Worm (Caenorhabditis elegans): Measurements from ENCODE around the gene K05F1.1.

Gene K05F1.1

DNA sequence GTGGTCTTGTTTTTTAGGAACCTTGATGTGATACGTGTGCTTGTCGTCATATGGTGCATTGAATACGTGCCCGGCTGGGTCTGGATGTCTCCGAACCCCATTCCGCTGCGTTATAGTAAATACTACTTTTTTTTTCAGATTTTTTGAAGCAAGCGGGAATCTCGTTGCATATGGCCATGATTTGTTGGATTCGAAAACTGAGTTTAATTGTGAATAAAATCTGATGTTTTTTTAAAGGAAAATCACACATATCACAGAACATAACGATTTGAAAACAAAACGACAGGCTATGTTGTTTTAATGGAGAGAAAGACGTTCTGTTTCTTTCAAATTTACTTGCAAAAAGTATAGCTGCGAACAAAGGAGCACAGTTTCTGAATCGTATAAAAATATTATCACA lies 44.3 kb downstream of the K05F1.1 start, which contains the start of the genes ZK1248.17 and H41C03.3:
ZK1248.17 (minus strand) TSS at position 101 of the 400 bp plus-strand sequence.
H41C03.3 (plus strand) TSS at position 337 of the 400 bp plus-strand sequence.
- no peak for TF ChIP-seq ceh-82 (tag; optimal IDR thresholded peaks at IDR 0.05)
- TF ChIP-seq nhr-237 (tag; optimal IDR thresholded peaks at IDR 0.05), result no peak
- TF ChIP-seq ama-1 (optimal IDR thresholded peaks at IDR 0.05), result no peak

DNA sequence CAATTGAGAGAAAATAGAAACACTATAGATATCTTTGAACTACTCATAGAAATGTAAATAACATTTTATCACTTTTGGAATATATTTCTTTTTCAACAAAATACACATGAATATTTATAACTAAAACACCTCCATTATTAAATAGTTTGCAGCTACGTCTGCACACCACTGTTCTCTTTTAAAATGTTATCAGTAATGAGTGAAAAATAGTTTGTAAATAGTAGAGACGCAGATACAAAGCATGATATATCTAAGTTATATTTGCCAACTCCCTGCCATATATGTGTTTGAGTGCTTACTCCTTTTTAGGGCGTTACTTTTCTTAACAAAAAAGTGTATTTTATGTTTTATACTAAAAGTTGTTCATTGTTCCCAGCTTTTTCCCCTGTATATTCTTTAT lies 45.0 kb downstream of the K05F1.1 start:
- peak; percentile 25 for TF ChIP-seq fos-1 (tag; optimal IDR thresholded peaks at IDR 0.05)
- TF ChIP-seq unc-39 (tag; optimal IDR thresholded peaks at IDR 0.05), result no peak
- TF ChIP-seq unc-55 (GFP tag; optimal IDR thresholded peaks at IDR 0.05), result no peak

DNA sequence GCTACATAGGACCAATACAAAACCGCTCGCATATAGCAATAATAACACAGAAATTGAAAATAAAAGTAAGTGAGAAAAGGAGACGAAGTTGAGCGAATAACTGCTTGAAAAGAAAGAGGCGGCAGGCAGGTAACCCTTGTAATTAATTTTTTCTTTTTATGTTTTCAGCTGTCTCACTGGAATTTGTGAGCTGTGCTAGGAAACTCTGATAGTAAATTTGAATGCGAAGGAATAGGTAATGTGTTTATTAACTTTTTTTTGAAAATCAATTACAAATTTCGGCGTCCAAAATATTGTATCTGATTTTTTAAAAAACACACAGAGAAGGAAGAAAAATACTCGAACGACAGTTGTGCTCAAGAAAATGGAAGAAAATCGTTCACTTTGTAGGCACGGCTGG lies 50.8 kb downstream of the K05F1.1 start, which contains the start of gene H41C03.2:
H41C03.2 (minus strand) TSS at position 101 of the 400 bp plus-strand sequence.
- TF ChIP-seq aly-2 (tag; optimal IDR thresholded peaks at IDR 0.05), result no peak
- TF ChIP-seq ztf-1 (GFP tag; conservative IDR thresholded peaks at IDR 0.05), result no peak
- TF ChIP-seq nhr-237 (tag; optimal IDR thresholded peaks at IDR 0.05), result no peak
- no peak for TF ChIP-seq lsy-2 (tag; optimal IDR thresholded peaks at IDR 0.05)
- no peak for TF ChIP-seq nhr-77 (tag; optimal IDR thresholded peaks at IDR 0.05)
- no peak for TF ChIP-seq nhr-129 (tag; optimal IDR thresholded peaks at IDR 0.05)
- no peak for TF ChIP-seq lin-39 (tag; optimal IDR thresholded peaks at IDR 0.05)
- TF ChIP-seq Y55F3AM.14 (GFP tag; optimal IDR thresholded peaks at IDR 0.05), result no peak
- TF ChIP-seq nhr-23 (tag; optimal IDR thresholded peaks at IDR 0.05), result no peak
- no peak for TF ChIP-seq snpc-4 (tag; optimal IDR thresholded peaks at IDR 0.05)
- no peak for TF ChIP-seq gmeb-1 (tag; optimal IDR thresholded peaks at IDR 0.05)
- TF ChIP-seq ceh-82 (tag; optimal IDR thresholded peaks at IDR 0.05), result no peak
- no peak for TF ChIP-seq sma-3 (GFP tag; optimal IDR thresholded peaks at IDR 0.05)
- no peak for TF ChIP-seq elt-1 (tag; optimal IDR thresholded peaks at IDR 0.05)

DNA sequence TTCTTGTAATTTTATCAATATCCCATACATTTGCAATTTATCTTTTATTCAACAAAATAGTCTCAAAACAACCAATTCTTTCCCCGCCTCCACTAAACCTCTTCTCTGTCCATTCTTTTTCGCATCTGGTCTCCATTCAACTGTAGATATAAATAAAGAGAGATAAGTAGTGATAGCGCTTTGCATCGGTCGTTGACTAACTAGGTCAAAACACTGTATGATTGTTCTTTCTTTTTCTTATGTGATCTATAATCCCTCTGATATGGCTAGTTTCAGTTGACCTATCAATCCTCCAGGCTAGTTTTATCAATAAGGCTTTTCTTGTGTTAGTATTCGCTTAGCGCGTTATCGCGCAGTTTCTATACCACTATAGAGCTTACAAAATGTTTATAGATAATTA lies 52.1 kb downstream of the K05F1.1 start:
- TF ChIP-seq sma-3 (GFP tag; optimal IDR thresholded peaks at IDR 0.05) (peak; percentile 16), egl-27 (tag; optimal IDR thresholded peaks at IDR 0.05) (peak; percentile 30), blmp-1 (tag; optimal IDR thresholded peaks at IDR 0.05; ENCODE audit: insufficient read depth) (peak; percentile 28), sem-4 (tag; optimal IDR thresholded peaks at IDR 0.05) (no peak), nhr-21 (tag; optimal IDR thresholded peaks at IDR 0.05) (peak; percentile 60), sma-9 (GFP tag; optimal IDR thresholded peaks at IDR 0.05) (peak; percentile 18), sma-9 (tag; optimal IDR thresholded peaks at IDR 0.05) (no peak), dmd-4 (tag; optimal IDR thresholded peaks at IDR 0.05) (no peak)

Measured in whole organism, L2 larva.